Worm (Caenorhabditis elegans) whole organism, midembryonic: ENCODE results near the gene C50E3.12.

Source experiments
- cog-1 ChIP-seq: sonication (generic microtip); optimal IDR thresholded peaks from 2 replicates; lab custom pipeline; 2016; ENCODE audit warnings: missing genetic modification characterization, missing compliant biosample characterization
- klf-2 ChIP-seq: fragments of 200-800 bp; sonication (Bioruptor generic); conservative IDR thresholded peaks from 2 replicates; pipeline ENCODE4 v1.3.6; 2022; ENCODE audit warnings: missing genetic modification reagents, missing genetic modification characterization, missing compliant biosample characterization
- med-1 ChIP-seq: sonication (generic microtip); optimal IDR thresholded peaks from 2 replicates; lab custom pipeline; 2017; ENCODE audit warnings: missing genetic modification characterization, mild to moderate bottlenecking, missing compliant biosample characterization, antibody characterized with exemption, missing genetic modification reagents; ENCODE audit not compliant: insufficient read depth
- ref-1 ChIP-seq: fragments of 200-800 bp; sonication (Bioruptor generic); conservative IDR thresholded peaks from 2 replicates; pipeline ENCODE4 v1.3.6; 2022; ENCODE audit warnings: missing genetic modification reagents, missing genetic modification characterization, missing compliant biosample characterization

DNA sequence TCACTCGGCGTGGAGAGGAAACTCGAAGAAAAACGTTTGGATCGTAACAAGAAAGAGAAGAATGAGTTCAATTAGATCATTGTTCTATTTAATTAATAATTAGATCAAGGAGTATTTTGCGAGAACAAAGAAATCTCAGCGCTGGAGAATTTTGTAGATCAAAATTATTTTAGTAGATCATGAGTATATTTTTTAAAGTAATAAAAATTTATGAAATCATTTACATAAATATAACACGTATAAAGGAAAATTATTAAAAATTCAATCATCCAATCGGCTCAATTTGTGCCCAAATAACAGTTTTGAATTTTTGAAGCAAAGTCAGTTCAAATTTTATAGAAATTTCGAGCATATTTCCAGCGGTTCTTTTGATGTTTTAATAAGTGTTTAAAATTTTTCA, 2.3 kb upstream of the C50E3.12 start, which contains the start of gene C50E3.13:
- no peak for TF ChIP-seq med-1 (GFP tag; lab: Kevin White, UChicago)
- TF ChIP-seq klf-2 (GFP tag; lab: Robert Waterston, UW), result no peak
- TF ChIP-seq ref-1 (GFP tag; lab: Robert Waterston, UW), result no peak
- TF ChIP-seq cog-1, result no peak
